Fruit fly (Drosophila melanogaster) whole organism, wandering third instar larva: ENCODE results near the gene CG10035.

Experiments
- Hr83 ChIP-seq: fragments of 200-300 bp; sonication (Bioruptor generic); optimal IDR thresholded peaks from 2 replicates; lab custom pipeline; 2016; ENCODE audit warnings: missing biosample characterization, mild to moderate bottlenecking, missing genetic modification characterization, moderate library complexity; ENCODE audit not compliant: poor library complexity, severe bottlenecking
- Jra ChIP-seq: sonication (Bioruptor generic); optimal IDR thresholded peaks from 2 replicates; lab custom pipeline; 2016; ENCODE audit warnings: missing biosample characterization, missing genetic modification characterization
- br ChIP-seq: fragments of 200-800 bp; sonication (Bioruptor generic); optimal IDR thresholded peaks from 2 replicates; lab custom pipeline; 2016; ENCODE audit warnings: missing biosample characterization, missing genetic modification characterization
- dl ChIP-seq, 2 experiments: fragments of 175-275, 200-275 bp in 1 of 2; fragments of 200-275 bp in 1 of 2; sonication (Bioruptor generic); optimal IDR thresholded peaks; lab custom pipeline; 2018; ENCODE audit warnings: mild to moderate bottlenecking in 2 of 2, missing biosample characterization in 2 of 2, missing genetic modification characterization in 2 of 2, moderate library complexity in 2 of 2; ENCODE audit not compliant: partially characterized antibody in 2 of 2, insufficient read depth in 1 of 2
- ey ChIP-seq: fragments of 200-800 bp; sonication (Bioruptor generic); optimal IDR thresholded peaks from 2 replicates; lab custom pipeline; 2016; ENCODE audit warnings: missing biosample characterization, missing genetic modification characterization
- fru ChIP-seq: fragments of 200-800 bp; sonication (Bioruptor generic); optimal IDR thresholded peaks from 3 replicates; lab custom pipeline; 2016; ENCODE audit warnings: missing biosample characterization, mild to moderate bottlenecking, missing genetic modification characterization
- lola ChIP-seq: fragments of >200 bp; optimal IDR thresholded peaks from 2 replicates; lab custom pipeline; 2017; ENCODE audit warnings: missing biosample characterization, missing genetic modification characterization
- psq ChIP-seq: fragments of 200-800 bp; sonication (Bioruptor generic); optimal IDR thresholded peaks from 3 replicates; lab custom pipeline; 2017; ENCODE audit warnings: missing biosample characterization, mild to moderate bottlenecking, missing genetic modification characterization, moderate library complexity
- rgr ChIP-seq: fragments of 200-800 bp; sonication (Bioruptor generic); optimal IDR thresholded peaks from 3 replicates; lab custom pipeline; 2016; ENCODE audit warnings: missing biosample characterization, mild to moderate bottlenecking, missing genetic modification characterization
- woc ChIP-seq: sonication (Bioruptor generic); optimal IDR thresholded peaks from 2 replicates; lab custom pipeline; 2016; ENCODE audit warnings: missing biosample characterization, mild to moderate bottlenecking, missing genetic modification characterization

DNA sequence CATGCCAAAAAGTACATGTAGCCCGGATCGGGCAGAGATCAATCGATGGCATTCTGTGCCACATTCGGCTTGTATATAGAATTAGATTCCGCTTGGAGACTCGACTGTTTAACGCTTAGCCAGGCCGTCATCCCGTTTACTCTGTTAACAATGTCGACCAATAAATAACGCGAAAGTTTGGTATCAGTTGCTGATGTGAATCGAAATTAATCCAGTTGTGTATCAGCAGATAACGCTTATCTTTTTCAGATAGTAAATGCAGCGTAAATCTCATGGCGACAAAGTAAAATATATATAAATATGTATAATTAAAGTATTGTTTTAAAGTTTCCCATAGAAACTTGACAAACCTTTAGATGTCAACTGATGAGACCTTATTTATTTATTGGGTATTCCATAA is 29.0 kb upstream of the CG10035 start:
- TF ChIP-seq psq (GFP tag; lab: Kevin White, UChicago) = no peak
- TF ChIP-seq rgr (GFP tag; lab: Kevin White, UChicago) = no peak
- no peak for TF ChIP-seq dl (GFP tag; optimal IDR thresholded peaks at IDR 0.05; lab: Kevin White, UChicago; ENCODE audit: insufficient read depth in 1 of 2, partially characterized antibody in 2 of 2)
- TF ChIP-seq Hr83 (GFP tag; lab: Kevin White, UChicago) = no peak
- no peak for TF ChIP-seq Jra (GFP tag; lab: Kevin White, UChicago)
- no peak for TF ChIP-seq woc (GFP tag; lab: Kevin White, UChicago)
- TF ChIP-seq fru (GFP tag; lab: Kevin White, UChicago) = no peak
- TF ChIP-seq lola (GFP tag; lab: Kevin White, UChicago) = no peak
- no peak for TF ChIP-seq ey
- no peak for TF ChIP-seq br
